Worm (Caenorhabditis elegans) whole organism, young adult: ENCODE data around the gene M110.9.

Experiments used
- F49E8.2 ChIP-seq: sonication (generic microtip); optimal IDR thresholded peaks from 3 replicates; lab custom pipeline; 2017; ENCODE audit warnings: missing genetic modification characterization, mild to moderate bottlenecking, missing compliant biosample characterization, antibody characterized with exemption, moderate library complexity; ENCODE audit not compliant: insufficient read depth
- T07F8.4 ChIP-seq: sonication (generic microtip); optimal IDR thresholded peaks from 2 replicates; lab custom pipeline; 2016; ENCODE audit warnings: mild to moderate bottlenecking, missing genetic modification characterization, moderate library complexity, missing compliant biosample characterization
- dpl-1 ChIP-seq: fragments of 150-350 bp; optimal IDR thresholded peaks from 2 replicates; lab custom pipeline; 2014; ENCODE audit warnings: missing biosample characterization, missing genetic modification reagents, missing genetic modification characterization
- efl-1 ChIP-seq: fragments of 150-350 bp; optimal IDR thresholded peaks from 2 replicates; lab custom pipeline; 2014; ENCODE audit warnings: missing biosample characterization, missing genetic modification reagents, missing genetic modification characterization
- sea-2 ChIP-seq: fragments of 200-800 bp; sonication (Bioruptor generic); IDR thresholded peaks from 2 replicates; pipeline ENCODE4 v1.3.6; 2022; ENCODE audit warnings: missing genetic modification characterization, missing compliant biosample characterization
- zim-3 ChIP-seq: sonication (generic microtip); optimal IDR thresholded peaks from 2 replicates; lab custom pipeline; 2017; ENCODE audit warnings: mild to moderate bottlenecking, missing genetic modification characterization, moderate library complexity, missing compliant biosample characterization
- ztf-3 ChIP-seq: fragments of 200-800 bp; sonication (Bioruptor generic); optimal IDR thresholded peaks from 2 replicates; lab custom pipeline; 2018; ENCODE audit warnings: mild to moderate bottlenecking, missing genetic modification characterization, missing compliant biosample characterization

DNA sequence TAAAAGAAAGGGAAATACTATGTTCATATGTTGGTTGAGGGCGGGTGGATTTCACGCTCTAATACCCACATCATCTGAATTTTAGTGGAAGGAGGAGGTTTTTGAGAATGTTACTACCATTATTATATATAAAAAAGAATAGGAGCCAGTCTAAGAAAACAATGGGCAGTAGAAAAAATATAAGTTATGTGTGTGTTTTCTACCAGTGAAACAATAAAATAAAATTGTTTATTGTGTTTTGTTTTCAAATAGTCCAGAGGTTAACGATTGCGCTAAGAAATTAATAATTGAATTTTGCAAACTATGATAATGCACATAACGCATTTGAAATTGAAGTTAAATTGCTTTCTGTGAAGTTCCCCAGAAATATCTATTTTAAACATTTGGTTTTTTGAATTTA, 21.6 kb upstream of the M110.9 start, which contains the start of gene M110.8:
- no peak for TF ChIP-seq F49E8.2 (tag; lab: Kevin White, UChicago)
- no peak for TF ChIP-seq ztf-3
- TF ChIP-seq dpl-1 (GFP tag; lab: Kevin White, UChicago) = no peak
- TF ChIP-seq sea-2 = no peak
- no peak for TF ChIP-seq T07F8.4 (tag; lab: Kevin White, UChicago)
- TF ChIP-seq zim-3 (tag; lab: Kevin White, UChicago) = no peak
- TF ChIP-seq efl-1 = no peak
